Worm (Caenorhabditis elegans): ENCODE data around the gene cnc-4.

DNA sequence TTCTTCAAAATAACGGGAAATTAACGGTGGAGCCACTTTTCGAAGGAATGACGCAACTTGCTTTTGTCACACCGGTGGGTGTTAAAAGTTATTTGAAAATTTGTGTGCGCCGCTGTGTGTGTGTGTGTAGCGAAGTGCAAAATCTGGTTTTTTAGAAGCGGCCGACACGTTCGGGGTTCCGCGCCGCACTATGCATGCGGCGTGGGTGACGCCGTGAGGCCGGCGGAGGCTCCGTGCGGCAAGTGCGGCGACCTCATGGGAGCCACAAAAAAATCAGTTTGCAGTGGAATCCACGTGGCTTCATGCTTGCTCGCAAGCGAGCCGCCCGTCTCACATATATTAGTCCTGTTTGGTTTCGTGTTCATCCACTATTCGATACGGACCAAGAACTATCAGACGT, 8.3 kb downstream of the cnc-4 start:
- no peak for TF ChIP-seq aly-2 (tag; optimal IDR thresholded peaks at IDR 0.05)
- no peak for TF ChIP-seq nhr-10 (tag; optimal IDR thresholded peaks at IDR 0.05)
- no peak for TF ChIP-seq lin-39 (tag; optimal IDR thresholded peaks at IDR 0.05)
- TF ChIP-seq zag-1 (tag; optimal IDR thresholded peaks at IDR 0.05) = no peak
- TF ChIP-seq unc-39 (tag; optimal IDR thresholded peaks at IDR 0.05) = no peak
- no peak for TF ChIP-seq nhr-12 (tag; optimal IDR thresholded peaks at IDR 0.05)
- TF ChIP-seq R02D3.7 (tag; optimal IDR thresholded peaks at IDR 0.05) = no peak
- TF ChIP-seq nhr-23 (tag; optimal IDR thresholded peaks at IDR 0.05) = no peak
- TF ChIP-seq fos-1 (tag; optimal IDR thresholded peaks at IDR 0.05) = no peak
- TF ChIP-seq unc-62 (GFP tag; optimal IDR thresholded peaks at IDR 0.05) = no peak
- TF ChIP-seq nhr-11 (tag; optimal IDR thresholded peaks at IDR 0.05) = no peak
- no peak for TF ChIP-seq mdl-1 (tag; optimal IDR thresholded peaks at IDR 0.05)

Measured in whole organism, L2 larva.